Worm (Caenorhabditis elegans) whole organism, mixed stage, embryonic: Measurements from ENCODE around the gene copb-1.

ENCODE experiments used
- bed-3 ChIP-seq: fragments of 200-800 bp; sonication (Bioruptor generic); optimal IDR thresholded peaks from 3 replicates; lab custom pipeline; 2018; ENCODE audit warnings: mild to moderate bottlenecking, missing genetic modification characterization, moderate library complexity, missing compliant biosample characterization
- lin-13 ChIP-seq: fragments of 150-350 bp; optimal IDR thresholded peaks from 2 replicates; lab custom pipeline; 2014; ENCODE audit warnings: missing biosample characterization, missing genetic modification characterization
- mab-5 ChIP-seq: fragments of 150-350 bp; optimal IDR thresholded peaks from 2 replicates; lab custom pipeline; 2014; ENCODE audit warnings: missing biosample characterization, missing genetic modification characterization
- tbx-8 ChIP-seq: fragments of 200-800 bp; sonication (Bioruptor generic); optimal IDR thresholded peaks from 2 replicates; lab custom pipeline; 2018; ENCODE audit warnings: mild to moderate bottlenecking, missing genetic modification characterization, moderate library complexity, missing compliant biosample characterization

- TF ChIP-seq tbx-8 (GFP tag; lab: Kevin White, UChicago) (no peak), bed-3 (GFP tag; lab: Kevin White, UChicago) (no peak), mab-5 (tag; lab: Kevin White, UChicago) (no peak), lin-13 (tag; lab: Kevin White, UChicago) (no peak)
Observed at ce11 chrII:3067447-3067846, 11.1 kb upstream of the copb-1 start.
